Fruit fly (Drosophila melanogaster): ENCODE data around the gene CHMP2B.

CHMP2B gene

dm6 chr3L:5154917-5155613, 15.6 kb downstream of the CHMP2B start (continued):
- TF ChIP-seq Fer1 (GFP tag; optimal IDR thresholded peaks at IDR 0.05) = peak; percentile 95
- peak; percentile 88 for TF ChIP-seq CG7556 (GFP tag; optimal IDR thresholded peaks at IDR 0.05)
- no peak for TF ChIP-seq CG9215 (GFP tag; IDR thresholded peaks at IDR 0.05)
- TF ChIP-seq Mad (GFP tag; optimal IDR thresholded peaks at IDR 0.05) = no peak
- TF ChIP-seq CG11723 (GFP tag; optimal IDR thresholded peaks at IDR 0.05) = no peak
- no peak for TF ChIP-seq knrl (GFP tag; IDR thresholded peaks at IDR 0.05; ENCODE audit: partially characterized antibody)
- peak; percentile 66 for TF ChIP-seq CG10979 (tag; optimal IDR thresholded peaks at IDR 0.05)
- peak; percentile 35 for TF ChIP-seq CG9876 (GFP tag; optimal IDR thresholded peaks at IDR 0.05)
- peak; percentile 69; the same call in 1 of the 2 replicates for TF ChIP-seq CG11085 (GFP tag; IDR thresholded peaks at IDR 0.05)
- TF ChIP-seq z (GFP tag; IDR thresholded peaks at IDR 0.05) = no peak
- peak; percentile 80 for TF ChIP-seq ase (GFP tag; IDR thresholded peaks at IDR 0.05)
- TF ChIP-seq CTCF (GFP tag; optimal IDR thresholded peaks at IDR 0.05) = no peak
- TF ChIP-seq CG7271 (tag; optimal IDR thresholded peaks at IDR 0.05) = no peak
- TF ChIP-seq CG4730 (GFP tag; IDR thresholded peaks at IDR 0.05) = peak; percentile 69
- TF ChIP-seq CG16815 (GFP tag; optimal IDR thresholded peaks at IDR 0.05) = peak; percentile 32
- peak; percentile 94 for TF ChIP-seq CG18599 (GFP tag; optimal IDR thresholded peaks at IDR 0.05)
- peak; percentile 78 for TF ChIP-seq esg (GFP tag; conservative IDR thresholded peaks at IDR 0.05)
- no peak; the same call in none of the 2 replicates for TF ChIP-seq Oaz (GFP tag; IDR thresholded peaks at IDR 0.05)
- TF ChIP-seq chinmo (GFP tag; IDR thresholded peaks at IDR 0.05; ENCODE audit: partially characterized antibody) = no peak
- TF ChIP-seq sens (GFP tag) = peak; percentile 97
- TF ChIP-seq CG13424 (tag; optimal IDR thresholded peaks at IDR 0.05) = peak; percentile 77
- TF ChIP-seq gem (tag; optimal IDR thresholded peaks at IDR 0.05) = no peak
- 0 out of 2 replicates have a peak, but pooled peaks have one; percentile 10 for TF ChIP-seq CG17612 (GFP tag; IDR thresholded peaks at IDR 0.05)
- TF ChIP-seq Doc3 (GFP tag; IDR thresholded peaks at IDR 0.05; ENCODE audit: partially characterized antibody) = no peak
- peak; percentile 65 for TF ChIP-seq oc (tag; optimal IDR thresholded peaks at IDR 0.05)
- peak; percentile 79 for TF ChIP-seq CG7786 (GFP tag; optimal IDR thresholded peaks at IDR 0.05)
- peak; percentile 72 for TF ChIP-seq zf30C (GFP tag; optimal IDR thresholded peaks at IDR 0.05)
- TF ChIP-seq Oli (tag; optimal IDR thresholded peaks at IDR 0.05) = peak; percentile 56
- TF ChIP-seq CG32767 (GFP tag; IDR thresholded peaks at IDR 0.05) = peak; percentile 81
- TF ChIP-seq CG13894 (tag; optimal IDR thresholded peaks at IDR 0.05) = peak; percentile 86
- no peak for TF ChIP-seq bigmax (GFP tag; optimal IDR thresholded peaks at IDR 0.05)
- no peak for TF ChIP-seq hth (optimal IDR thresholded peaks at IDR 0.05)
- peak; percentile 77 for TF ChIP-seq CG11247 (GFP tag; IDR thresholded peaks at IDR 0.05)
- peak; percentile 58 for TF ChIP-seq Ssrp (tag; optimal IDR thresholded peaks at IDR 0.05)
- TF ChIP-seq CG6272 (GFP tag; IDR thresholded peaks at IDR 0.05) = peak; percentile 63; the same call in 1 of the 2 replicates
- peak; percentile 75 for TF ChIP-seq CG12391 (tag; optimal IDR thresholded peaks at IDR 0.05)
- peak; percentile 67; the same call in 1 of the 2 replicates for TF ChIP-seq ham (GFP tag; IDR thresholded peaks at IDR 0.05)
- peak; percentile 53 for TF ChIP-seq crc (GFP tag; optimal IDR thresholded peaks at IDR 0.05)
- no peak; the same call in 1 of the 3 replicates for TF ChIP-seq CG7357 (GFP tag; IDR thresholded peaks at IDR 0.05)
- TF ChIP-seq salm (tag; optimal IDR thresholded peaks at IDR 0.05) = no peak
- TF ChIP-seq unc-4 (GFP tag; IDR thresholded peaks at IDR 0.05; ENCODE audit: partially characterized antibody) = no peak
- peak; percentile 42 for TF ChIP-seq ewg (GFP tag; optimal IDR thresholded peaks at IDR 0.05)
- TF ChIP-seq CG18764 (GFP tag; optimal IDR thresholded peaks at IDR 0.05) = peak; percentile 16
- peak; percentile 68 for TF ChIP-seq jumu (GFP tag; optimal IDR thresholded peaks at IDR 0.05)
- TF ChIP-seq bcd (GFP tag; optimal IDR thresholded peaks at IDR 0.05) = peak; percentile 73
- TF ChIP-seq CG9817 (tag; optimal IDR thresholded peaks at IDR 0.05) = peak; percentile 66
- TF ChIP-seq p53 (GFP tag; optimal IDR thresholded peaks at IDR 0.05) = peak; percentile 18
- peak; percentile 52; the same call in 1 of the 3 replicates for TF ChIP-seq C15 (GFP tag; IDR thresholded peaks at IDR 0.05)
- peak; percentile 93 for TF ChIP-seq Ets65A (GFP tag)
- TF ChIP-seq CG15479 (GFP tag; optimal IDR thresholded peaks at IDR 0.05) = no peak

All from whole organism, embryonic.